Worm (Caenorhabditis elegans) whole organism, L4 larva: ENCODE results near the gene lir-2.

Experiments used
- D1046.2 ChIP-seq: fragments of 200-800 bp; sonication (Bioruptor generic); IDR thresholded peaks from 2 replicates; pipeline ENCODE4 v1.3.6; 2022; ENCODE audit warnings: missing genetic modification characterization, missing compliant biosample characterization
- F44E2.7 ChIP-seq: fragments of 200-800 bp; sonication (Bioruptor generic); IDR thresholded peaks from 2 replicates; pipeline ENCODE4 v2.1.2; 2022; ENCODE audit warnings: missing genetic modification characterization, missing compliant biosample characterization
- F49E8.2 ChIP-seq: sonication (generic microtip); optimal IDR thresholded peaks from 2 replicates; lab custom pipeline; 2016; ENCODE audit warnings: missing compliant biosample characterization, mild to moderate bottlenecking, missing genetic modification characterization, borderline replicate concordance
- T20F7.1 ChIP-seq: fragments of 200-800 bp; sonication (Bioruptor generic); optimal IDR thresholded peaks from 2 replicates; lab custom pipeline; 2018; ENCODE audit warnings: mild to moderate bottlenecking, missing genetic modification characterization, missing compliant biosample characterization
- Y75B8A.6 ChIP-seq: fragments of 200-800 bp; sonication (Bioruptor generic); IDR thresholded peaks from 2 replicates; pipeline ENCODE4 v1.3.6; 2022; ENCODE audit warnings: missing genetic modification reagents, missing genetic modification characterization, missing compliant biosample characterization
- ZK337.2 ChIP-seq: fragments of 200-800 bp; sonication (Bioruptor generic); IDR thresholded peaks from 2 replicates; pipeline ENCODE4 v1.3.6; 2022; ENCODE audit warnings: missing genetic modification reagents, missing genetic modification characterization, missing compliant biosample characterization
- aha-1 ChIP-seq: fragments of 150-350 bp; peaks from one replicate; lab custom pipeline; 2014; ENCODE audit warnings: missing biosample characterization, missing genetic modification characterization
- ama-1 ChIP-seq: fragments of 150-350 bp; optimal IDR thresholded peaks from 2 replicates; lab custom pipeline; 2014; ENCODE audit warnings: inconsistent platforms, mixed read lengths
- ceh-20 ChIP-seq: fragments of 200-800 bp; sonication (Bioruptor generic); IDR thresholded peaks from 2 replicates; pipeline ENCODE4 v1.3.6; 2022; ENCODE audit warnings: missing genetic modification reagents, missing genetic modification characterization, missing compliant biosample characterization
- ceh-62 ChIP-seq: sonication (generic microtip); optimal IDR thresholded peaks from 2 replicates; lab custom pipeline; 2017; ENCODE audit warnings: missing biosample characterization, missing genetic modification characterization
- ctbp-1 ChIP-seq: fragments of 200-800 bp; sonication (Bioruptor generic); IDR thresholded peaks from 2 replicates; pipeline ENCODE4 v1.3.6; 2022; ENCODE audit warnings: missing genetic modification reagents, missing genetic modification characterization, missing compliant biosample characterization
- daf-16 ChIP-seq, 3 experiments: sonication (generic microtip); optimal IDR thresholded peaks; 2 replicates each; lab custom pipeline; 2016 to 2017; ENCODE audit warnings: missing genetic modification characterization in 3 of 3, missing genetic modification reagents in 3 of 3, mild to moderate bottlenecking in 2 of 3, missing compliant biosample characterization in 2 of 3, missing biosample characterization in 1 of 3, moderate library complexity in 1 of 3
- dmd-6 ChIP-seq: fragments of 200-800 bp; sonication (Bioruptor generic); IDR thresholded peaks from 2 replicates; pipeline ENCODE4 v1.3.6; 2022; ENCODE audit warnings: missing genetic modification reagents, missing genetic modification characterization, missing compliant biosample characterization
- dmd-9 ChIP-seq: fragments of 200-800 bp; sonication (Bioruptor generic); IDR thresholded peaks from 2 replicates; pipeline ENCODE4 v1.3.6; 2022; ENCODE audit warnings: missing genetic modification reagents, missing genetic modification characterization, missing compliant biosample characterization
- duxl-1 ChIP-seq: sonication (generic microtip); optimal IDR thresholded peaks from 2 replicates; lab custom pipeline; 2016; ENCODE audit warnings: mild to moderate bottlenecking, missing genetic modification characterization, moderate library complexity, missing compliant biosample characterization; ENCODE audit not compliant: poor library complexity
- dve-1 ChIP-seq: sonication (generic microtip); optimal IDR thresholded peaks from 2 replicates; lab custom pipeline; 2017; ENCODE audit warnings: antibody characterized with exemption, mild to moderate bottlenecking, missing genetic modification characterization, missing compliant biosample characterization; ENCODE audit not compliant: insufficient read depth
- egl-43 ChIP-seq: fragments of 200-800 bp; sonication (Bioruptor generic); IDR thresholded peaks from 2 replicates; pipeline ENCODE4 v1.3.6; 2022; ENCODE audit warnings: missing genetic modification reagents, missing genetic modification characterization, missing compliant biosample characterization
- gei-8 ChIP-seq: fragments of 200-800 bp; sonication (Bioruptor generic); optimal IDR thresholded peaks from 2 replicates; lab custom pipeline; 2018; ENCODE audit warnings: mild to moderate bottlenecking, missing genetic modification characterization, missing compliant biosample characterization
- hlh-30 ChIP-seq: sonication (generic microtip); optimal IDR thresholded peaks from 2 replicates; lab custom pipeline; 2017; ENCODE audit warnings: antibody characterized with exemption, mild to moderate bottlenecking, missing genetic modification characterization, missing compliant biosample characterization; ENCODE audit not compliant: insufficient read depth
- jun-1 ChIP-seq: fragments of 150-350 bp; optimal IDR thresholded peaks from 2 replicates; lab custom pipeline; 2014; ENCODE audit warnings: missing biosample characterization, missing genetic modification reagents, missing genetic modification characterization
- lin-13 ChIP-seq: fragments of 150-350 bp; optimal IDR thresholded peaks from 2 replicates; lab custom pipeline; 2014; ENCODE audit warnings: missing biosample characterization, missing genetic modification reagents, missing genetic modification characterization
- lin-38 ChIP-seq: fragments of 200-800 bp; sonication (Bioruptor generic); IDR thresholded peaks from 2 replicates; pipeline ENCODE4 v1.3.6; 2022; ENCODE audit warnings: missing genetic modification reagents, missing genetic modification characterization, missing compliant biosample characterization
- lin-39 ChIP-seq: fragments of 150-350 bp; optimal IDR thresholded peaks from 2 replicates; lab custom pipeline; 2014; ENCODE audit warnings: missing biosample characterization, missing genetic modification reagents, missing genetic modification characterization
- lir-3 ChIP-seq: sonication (generic microtip); optimal IDR thresholded peaks from 2 replicates; lab custom pipeline; 2016; ENCODE audit warnings: mild to moderate bottlenecking, missing genetic modification characterization, missing compliant biosample characterization
- lsy-2 ChIP-seq, 2 experiments: fragments of 150-350 bp in 1 of 2; sonication (generic microtip) in 1 of 2; optimal IDR thresholded peaks; 2 replicates each; lab custom pipeline; 2014 to 2017; ENCODE audit warnings: missing biosample characterization in 2 of 2, missing genetic modification characterization in 2 of 2
- mdl-1 ChIP-seq, 2 experiments: fragments of 150-350 bp in 1 of 2; sonication (generic microtip) in 1 of 2; optimal IDR thresholded peaks; 2 replicates each; lab custom pipeline; 2014 to 2017; ENCODE audit warnings: missing biosample characterization in 2 of 2, missing genetic modification characterization in 2 of 2
- mep-1 ChIP-seq: fragments of 150-350 bp; sonication (generic microtip); optimal IDR thresholded peaks from 3 replicates; lab custom pipeline; 2014; ENCODE audit warnings: missing biosample characterization, missing genetic modification characterization
- mxl-3 ChIP-seq: fragments of 200-800 bp; sonication (Bioruptor generic); optimal IDR thresholded peaks from 2 replicates; lab custom pipeline; 2018; ENCODE audit warnings: mild to moderate bottlenecking, missing genetic modification characterization, missing compliant biosample characterization
- nhr-28 ChIP-seq: fragments of 150-350 bp; optimal IDR thresholded peaks from 2 replicates; lab custom pipeline; 2014; ENCODE audit warnings: missing biosample characterization, missing genetic modification characterization
- nhr-77 ChIP-seq: fragments of 150-350 bp; optimal IDR thresholded peaks from 2 replicates; lab custom pipeline; 2014; ENCODE audit warnings: missing biosample characterization, missing genetic modification characterization
- pqm-1 ChIP-seq: sonication (generic microtip); optimal IDR thresholded peaks from 2 replicates; lab custom pipeline; 2017; ENCODE audit warnings: missing biosample characterization, missing genetic modification characterization
- set-16 ChIP-seq: fragments of 200-800 bp; sonication (Bioruptor generic); IDR thresholded peaks from 2 replicates; pipeline ENCODE4 v1.3.6; 2022; ENCODE audit warnings: missing genetic modification reagents, missing genetic modification characterization, missing compliant biosample characterization
- spr-1 ChIP-seq: sonication (generic microtip); optimal IDR thresholded peaks from 2 replicates; lab custom pipeline; 2016; ENCODE audit warnings: mild to moderate bottlenecking, missing genetic modification characterization, missing compliant biosample characterization
- unc-39 ChIP-seq: sonication (generic microtip); optimal IDR thresholded peaks from 2 replicates; lab custom pipeline; 2017; ENCODE audit warnings: missing biosample characterization, missing genetic modification characterization
- unc-62 ChIP-seq, 3 experiments: fragments of 150-350 bp in 1 of 3; sonication (generic microtip); optimal IDR thresholded peaks in 2 of 3; peaks in 1 of 3; 1 replicate in 1 of 3; 2 replicates in 2 of 3; lab custom pipeline; 2014 to 2017; ENCODE audit warnings: missing biosample characterization in 3 of 3, missing genetic modification characterization in 3 of 3, missing genetic modification reagents in 3 of 3, missing genotype in 1 of 3
- vab-7 ChIP-seq: fragments of 200-800 bp; sonication (Bioruptor generic); IDR thresholded peaks from 2 replicates; pipeline ENCODE4 v1.3.6; 2022; ENCODE audit warnings: missing genetic modification reagents, missing genetic modification characterization, missing compliant biosample characterization
- ztf-11 ChIP-seq: fragments of 150-350 bp; optimal IDR thresholded peaks from 2 replicates; lab custom pipeline; 2014; ENCODE audit warnings: missing biosample characterization, missing genetic modification characterization

The lir-2 gene

DNA sequence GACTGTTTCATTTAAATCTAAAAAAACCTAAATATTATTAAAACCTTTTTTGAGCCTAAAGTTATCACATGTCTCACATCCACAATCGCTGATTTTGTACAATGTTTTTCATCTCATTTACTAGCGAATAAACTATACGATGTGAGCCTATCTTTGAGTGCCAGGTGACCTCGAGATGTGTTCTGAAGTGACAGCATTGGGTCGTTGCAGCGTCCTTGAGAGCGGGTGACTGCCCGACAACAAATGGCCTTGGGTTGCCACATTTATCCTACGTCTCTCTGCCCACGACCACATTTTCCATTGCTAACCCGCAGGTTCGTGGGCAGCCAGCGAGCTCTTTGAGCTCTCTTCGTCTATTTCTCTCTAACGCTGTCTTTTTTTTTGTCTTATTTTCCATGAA, at the start of gene lir-2:
Gene lir-2 (plus strand): TSS at position 301 of the 400 bp plus-strand sequence.
- TF ChIP-seq mep-1 (tag; lab: Kevin White, UChicago) (peak; percentile 17), hlh-30 (tag; lab: Kevin White, UChicago) (peak; percentile 17), dve-1 (no peak), nhr-77 (tag; lab: Kevin White, UChicago) (no peak), lir-3 (tag; lab: Kevin White, UChicago) (no peak)

DNA sequence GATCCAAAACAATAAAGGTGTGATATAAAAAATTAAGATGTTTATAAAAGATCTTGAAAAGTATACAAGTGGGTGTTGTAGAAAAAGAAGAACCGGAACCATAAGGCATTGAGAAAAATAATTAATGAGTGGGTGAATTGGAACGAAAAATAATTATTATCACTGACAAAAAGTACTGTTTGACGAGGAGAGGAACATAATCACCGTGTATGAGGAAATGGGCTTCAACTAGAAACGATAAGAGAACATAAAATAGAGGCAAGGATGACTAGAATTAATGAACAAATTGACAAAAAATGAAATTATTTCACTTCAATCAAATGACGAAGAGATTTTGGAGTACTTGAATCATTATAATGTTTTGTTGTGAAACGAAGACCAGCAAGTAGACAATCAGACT, 48.9 kb upstream of the lir-2 start:
- TF ChIP-seq nhr-28 (tag; lab: Kevin White, UChicago) = peak; percentile 72
- peak; percentile 63 for TF ChIP-seq aha-1
- TF ChIP-seq lin-39 (tag; lab: Kevin White, UChicago) = no peak
- TF ChIP-seq lsy-2 (tag; optimal IDR thresholded peaks at IDR 0.05; lab: Kevin White, UChicago) = peak; percentile 4 to 23
- no peak for TF ChIP-seq ceh-62 (tag; lab: Kevin White, UChicago)
- no peak for TF ChIP-seq daf-16 (GFP tag; optimal IDR thresholded peaks at IDR 0.05; lab: Kevin White, UChicago)
- TF ChIP-seq daf-16 (tag; optimal IDR thresholded peaks at IDR 0.05; lab: Kevin White, UChicago) = peak; percentile 18
- peak; percentile 11 for TF ChIP-seq mep-1 (tag; lab: Kevin White, UChicago)
- 0 out of 2 replicates have a peak, but pooled peaks have one; percentile 19 for TF ChIP-seq dmd-6
- peak; percentile 92 for TF ChIP-seq pqm-1

DNA sequence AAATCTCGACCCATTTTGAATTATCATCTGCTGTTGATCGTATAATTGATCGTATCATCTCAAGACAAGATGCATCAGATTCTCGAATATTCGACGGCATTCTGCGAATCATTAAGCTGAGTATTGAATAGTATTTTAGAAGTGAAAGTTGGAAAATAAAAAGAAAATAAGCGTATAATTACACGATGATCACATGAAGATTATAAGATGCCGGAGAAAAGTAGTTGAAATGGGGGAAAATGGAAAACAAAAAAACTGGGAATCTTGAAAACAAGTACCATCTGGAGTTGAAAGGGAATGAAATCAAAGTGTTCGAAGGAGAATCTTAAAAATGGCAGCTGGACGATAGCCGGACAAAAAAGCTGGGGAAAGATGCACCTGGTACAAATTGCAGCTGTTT, 46.7 kb upstream of the lir-2 start, which contains the start of gene R07G3.8:
Gene R07G3.8 (minus strand): TSS at position 101 of the 400 bp plus-strand sequence.
- TF ChIP-seq ctbp-1 (GFP tag; lab: Robert Waterston, UW) = no peak

DNA sequence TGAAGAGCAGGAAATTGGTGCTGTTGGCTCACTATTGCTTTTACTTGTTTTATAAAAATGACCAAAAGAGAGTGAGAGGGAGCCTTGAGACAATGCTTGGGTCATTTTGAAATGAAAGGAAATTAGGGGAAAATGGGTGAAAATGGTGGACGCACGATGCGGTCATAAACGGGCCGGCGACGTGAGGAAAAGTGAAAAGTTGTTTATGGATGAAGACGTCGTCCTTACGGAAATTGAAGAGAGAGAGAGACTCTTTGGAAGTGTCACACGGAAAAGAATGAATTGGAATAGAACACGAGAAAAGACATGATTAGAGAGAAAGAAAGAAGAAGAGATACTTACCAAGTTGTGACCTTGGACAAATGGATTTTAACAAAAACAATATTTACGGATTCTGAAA, 45.6 kb upstream of the lir-2 start:
- TF ChIP-seq set-16 (GFP tag; lab: Robert Waterston, UW) (no peak), ceh-62 (tag; lab: Kevin White, UChicago) (no peak), F44E2.7 (GFP tag; lab: Robert Waterston, UW) (no peak), duxl-1 (tag; lab: Kevin White, UChicago) (no peak), ceh-20 (GFP tag; lab: Robert Waterston, UW) (no peak), nhr-28 (tag; lab: Kevin White, UChicago) (no peak), mxl-3 (GFP tag; lab: Kevin White, UChicago) (no peak), unc-39 (tag; lab: Kevin White, UChicago) (no peak), pqm-1 (no peak), lin-13 (GFP tag; lab: Kevin White, UChicago) (no peak), mdl-1 (tag; optimal IDR thresholded peaks at IDR 0.05; lab: Kevin White, UChicago) (peak in 1 of 2 experiments; percentile 19), gei-8 (GFP tag; lab: Kevin White, UChicago) (no peak), Y75B8A.6 (GFP tag; lab: Robert Waterston, UW) (no peak), aha-1 (peak; percentile 20), egl-43 (GFP tag; lab: Robert Waterston, UW) (no peak), D1046.2 (GFP tag; lab: Robert Waterston, UW) (no peak), ZK337.2 (GFP tag; lab: Robert Waterston, UW) (no peak), dve-1 (no peak), F49E8.2 (no peak), ama-1 (lab: Kevin White, UChicago) (no peak), spr-1 (tag; lab: Kevin White, UChicago) (no peak), T20F7.1 (GFP tag; lab: Kevin White, UChicago) (no peak), dmd-9 (GFP tag; lab: Robert Waterston, UW) (no peak), jun-1 (tag; lab: Kevin White, UChicago) (no peak), lin-38 (GFP tag; lab: Robert Waterston, UW) (no peak), nhr-77 (tag; lab: Kevin White, UChicago) (no peak), unc-62 (GFP tag; optimal IDR thresholded peaks at IDR 0.05 in 1 of 2; lab: Kevin White, UChicago) (peak in 1 of 2 experiments; percentile 70), unc-62 (tag; optimal IDR thresholded peaks at IDR 0.05; lab: Kevin White, UChicago) (no peak), vab-7 (GFP tag; lab: Robert Waterston, UW) (no peak), hlh-30 (tag; lab: Kevin White, UChicago) (peak; percentile 57), ztf-11 (no peak)
